Worm (Caenorhabditis elegans) whole organism, early embryonic: ENCODE measurements around the gene T19D12.6.

Source experiments
- B0310.2 ChIP-seq: sonication (generic microtip); optimal IDR thresholded peaks from 2 replicates; lab custom pipeline; 2016; ENCODE audit warnings: mild to moderate bottlenecking, missing genetic modification characterization, missing compliant biosample characterization
- F13C5.2 ChIP-seq: sonication (generic microtip); optimal IDR thresholded peaks from 2 replicates; lab custom pipeline; 2017; ENCODE audit warnings: mild to moderate bottlenecking, missing genetic modification characterization, inconsistent platforms, missing compliant biosample characterization
- aly-1 ChIP-seq: sonication (generic microtip); optimal IDR thresholded peaks from 2 replicates; lab custom pipeline; 2016; ENCODE audit warnings: missing genetic modification characterization, missing compliant biosample characterization
- ama-1 ChIP-seq: fragments of 150-350 bp; optimal IDR thresholded peaks from 2 replicates; lab custom pipeline; 2014
- ceh-13 ChIP-seq: fragments of 200-800 bp; sonication (Bioruptor generic); optimal IDR thresholded peaks from 2 replicates; lab custom pipeline; 2018; ENCODE audit warnings: mild to moderate bottlenecking, missing genetic modification characterization, missing compliant biosample characterization
- ceh-36 ChIP-seq: sonication (generic microtip); optimal IDR thresholded peaks from 2 replicates; lab custom pipeline; 2016; ENCODE audit warnings: missing genetic modification characterization, inconsistent platforms, missing compliant biosample characterization
- ets-7 ChIP-seq: sonication (generic microtip); optimal IDR thresholded peaks from 2 replicates; lab custom pipeline; 2016; ENCODE audit warnings: missing genotype, missing genetic modification characterization, missing compliant biosample characterization
- flt-1 ChIP-seq: fragments of 200-800 bp; sonication (Bioruptor generic); IDR thresholded peaks from 2 replicates; pipeline ENCODE4 v1.3.6; 2022; ENCODE audit warnings: missing genetic modification characterization, missing compliant biosample characterization
- hmbx-1 ChIP-seq: sonication (generic microtip); optimal IDR thresholded peaks from 2 replicates; lab custom pipeline; 2016; ENCODE audit warnings: mild to moderate bottlenecking, missing genetic modification characterization, missing compliant biosample characterization
- hmg-4 ChIP-seq: fragments of 200-800 bp; sonication (Bioruptor generic); optimal IDR thresholded peaks from 2 replicates; lab custom pipeline; 2018; ENCODE audit warnings: mild to moderate bottlenecking, missing genetic modification characterization, missing compliant biosample characterization
- hnd-1 ChIP-seq: sonication (generic microtip); optimal IDR thresholded peaks from 2 replicates; lab custom pipeline; 2016; ENCODE audit warnings: missing genetic modification characterization, missing compliant biosample characterization
- pes-1 ChIP-seq: fragments of 200-800 bp; sonication (Bioruptor generic); IDR thresholded peaks from 2 replicates; pipeline ENCODE4 v1.3.6; 2022; ENCODE audit warnings: missing genetic modification reagents, missing genetic modification characterization, missing compliant biosample characterization
- scrt-1 ChIP-seq: fragments of 200-800 bp; sonication (Bioruptor generic); IDR thresholded peaks from 2 replicates; pipeline ENCODE4 v1.3.6; 2022; ENCODE audit warnings: missing genetic modification characterization, missing compliant biosample characterization
- sea-1 ChIP-seq: fragments of 200-800 bp; sonication (Bioruptor generic); conservative IDR thresholded peaks from 2 replicates; pipeline ENCODE4 v1.3.6; 2022; ENCODE audit warnings: missing genetic modification characterization, missing compliant biosample characterization
- tbx-11 ChIP-seq: fragments of 200-800 bp; sonication (Bioruptor generic); IDR thresholded peaks from 2 replicates; pipeline ENCODE4 v1.3.6; 2022; ENCODE audit warnings: missing genetic modification characterization, missing compliant biosample characterization
- tbx-37 ChIP-seq: fragments of 200-800 bp; sonication (Bioruptor generic); conservative IDR thresholded peaks from 2 replicates; pipeline ENCODE4 v1.3.6; 2022; ENCODE audit warnings: missing genetic modification reagents, missing genetic modification characterization, missing compliant biosample characterization
- tra-4 ChIP-seq: sonication (generic microtip); optimal IDR thresholded peaks from 2 replicates; lab custom pipeline; 2017; ENCODE audit warnings: missing genetic modification characterization, missing compliant biosample characterization

The T19D12.6 gene

ce11 chrII:6616135-6616534 is 26.8 kb downstream of the T19D12.6 start:
- TF ChIP-seq ceh-13 (GFP tag; lab: Kevin White, UChicago) (no peak), sea-1 (GFP tag; lab: Robert Waterston, UW) (no peak), tbx-37 (GFP tag; lab: Robert Waterston, UW) (no peak), hnd-1 (tag; lab: Kevin White, UChicago) (no peak), ets-7 (tag; lab: Kevin White, UChicago) (no peak), scrt-1 (GFP tag; lab: Robert Waterston, UW) (no peak), aly-1 (no peak), ama-1 (lab: Kevin White, UChicago) (no peak), tra-4 (no peak), F13C5.2 (no peak), tbx-11 (no peak), B0310.2 (no peak), flt-1 (GFP tag; lab: Robert Waterston, UW) (no peak), pes-1 (no peak), ceh-36 (tag; lab: Kevin White, UChicago) (no peak), hmg-4 (GFP tag; lab: Kevin White, UChicago) (no peak), hmbx-1 (tag; lab: Kevin White, UChicago) (no peak)

- TF ChIP-seq tbx-11, result no peak
- TF ChIP-seq ets-7 (tag; lab: Kevin White, UChicago), result no peak
- TF ChIP-seq ama-1 (lab: Kevin White, UChicago), result no peak
- TF ChIP-seq pes-1, result no peak
- no peak for TF ChIP-seq hmbx-1 (tag; lab: Kevin White, UChicago)
- no peak for TF ChIP-seq flt-1 (GFP tag; lab: Robert Waterston, UW)
- TF ChIP-seq hnd-1 (tag; lab: Kevin White, UChicago), result no peak
- no peak for TF ChIP-seq aly-1
- TF ChIP-seq hmg-4 (GFP tag; lab: Kevin White, UChicago), result no peak
- no peak for TF ChIP-seq scrt-1 (GFP tag; lab: Robert Waterston, UW)
- no peak for TF ChIP-seq B0310.2
- no peak for TF ChIP-seq ceh-36 (tag; lab: Kevin White, UChicago)
- TF ChIP-seq F13C5.2, result no peak
- no peak for TF ChIP-seq ceh-13 (GFP tag; lab: Kevin White, UChicago)
- TF ChIP-seq tbx-37 (GFP tag; lab: Robert Waterston, UW), result no peak
- TF ChIP-seq sea-1 (GFP tag; lab: Robert Waterston, UW), result no peak
Measured at ce11 chrII:6615232-6616029, 27.5 kb downstream of the T19D12.6 start.

- TF ChIP-seq flt-1 (GFP tag; lab: Robert Waterston, UW), result no peak
- no peak for TF ChIP-seq hmg-4 (GFP tag; lab: Kevin White, UChicago)
- TF ChIP-seq ama-1 (lab: Kevin White, UChicago), result no peak
Measured at ce11 chrII:6614500-6614899, 28.4 kb downstream of the T19D12.6 start.

- TF ChIP-seq ceh-13 (GFP tag; lab: Kevin White, UChicago) (no peak), sea-1 (GFP tag; lab: Robert Waterston, UW) (no peak), scrt-1 (GFP tag; lab: Robert Waterston, UW) (no peak), pes-1 (no peak), flt-1 (GFP tag; lab: Robert Waterston, UW) (no peak), ets-7 (tag; lab: Kevin White, UChicago) (no peak), hmg-4 (GFP tag; lab: Kevin White, UChicago) (no peak), hmbx-1 (tag; lab: Kevin White, UChicago) (no peak), hnd-1 (tag; lab: Kevin White, UChicago) (no peak), tbx-37 (GFP tag; lab: Robert Waterston, UW) (no peak), tbx-11 (no peak)
Measured at ce11 chrII:6612544-6612943, 30.4 kb downstream of the T19D12.6 start.

ce11 chrII:6610262-6610661 is 32.7 kb downstream of the T19D12.6 start:
- TF ChIP-seq F13C5.2, result no peak
- no peak for TF ChIP-seq B0310.2
- TF ChIP-seq ceh-36 (tag; lab: Kevin White, UChicago), result no peak
- TF ChIP-seq ama-1 (lab: Kevin White, UChicago), result no peak
- no peak for TF ChIP-seq hmbx-1 (tag; lab: Kevin White, UChicago)
- TF ChIP-seq tra-4, result no peak
- TF ChIP-seq hmg-4 (GFP tag; lab: Kevin White, UChicago), result no peak
- TF ChIP-seq ceh-13 (GFP tag; lab: Kevin White, UChicago), result no peak
- TF ChIP-seq scrt-1 (GFP tag; lab: Robert Waterston, UW), result no peak
- TF ChIP-seq aly-1, result no peak
- no peak for TF ChIP-seq ets-7 (tag; lab: Kevin White, UChicago)
- no peak for TF ChIP-seq pes-1

- no peak for TF ChIP-seq flt-1 (GFP tag; lab: Robert Waterston, UW)
- no peak for TF ChIP-seq scrt-1 (GFP tag; lab: Robert Waterston, UW)
- TF ChIP-seq F13C5.2, result no peak
Measured at ce11 chrII:6609315-6609842, 33.5 kb downstream of the T19D12.6 start, which contains the start of gene epg-5. Gene epg-5 (minus strand): TSS chrII:6609365.

ce11 chrII:6608626-6609025 is 34.3 kb downstream of the T19D12.6 start:
- TF ChIP-seq ceh-36 (tag; lab: Kevin White, UChicago), result no peak
- TF ChIP-seq hmg-4 (GFP tag; lab: Kevin White, UChicago), result no peak
- no peak for TF ChIP-seq aly-1
- no peak for TF ChIP-seq ceh-13 (GFP tag; lab: Kevin White, UChicago)
- no peak for TF ChIP-seq tbx-11
- no peak for TF ChIP-seq flt-1 (GFP tag; lab: Robert Waterston, UW)
- no peak for TF ChIP-seq tbx-37 (GFP tag; lab: Robert Waterston, UW)
- no peak for TF ChIP-seq sea-1 (GFP tag; lab: Robert Waterston, UW)
- no peak for TF ChIP-seq hmbx-1 (tag; lab: Kevin White, UChicago)
- TF ChIP-seq B0310.2, result no peak
- TF ChIP-seq tra-4, result no peak
- no peak for TF ChIP-seq hnd-1 (tag; lab: Kevin White, UChicago)
- no peak for TF ChIP-seq F13C5.2
- no peak for TF ChIP-seq ama-1 (lab: Kevin White, UChicago)
- TF ChIP-seq pes-1, result no peak
- TF ChIP-seq scrt-1 (GFP tag; lab: Robert Waterston, UW), result no peak
- TF ChIP-seq ets-7 (tag; lab: Kevin White, UChicago), result no peak
